Worm (Caenorhabditis elegans) whole organism, L3 larva: ENCODE measurements around the gene C08H9.16.

Source experiments
- R02D3.7 ChIP-seq: fragments of 150-350 bp; optimal IDR thresholded peaks from 2 replicates; lab custom pipeline; 2014; ENCODE audit warnings: missing biosample characterization, missing genetic modification characterization
- ZK546.5 ChIP-seq: sonication (generic microtip); optimal IDR thresholded peaks from 2 replicates; lab custom pipeline; 2017; ENCODE audit warnings: missing biosample characterization, missing genetic modification characterization
- ama-1 ChIP-seq: fragments of 150-350 bp; optimal IDR thresholded peaks from 2 replicates; lab custom pipeline; 2018
- ceh-28 ChIP-seq: fragments of 150-350 bp; optimal IDR thresholded peaks from 2 replicates; lab custom pipeline; 2014; ENCODE audit warnings: missing biosample characterization, missing genetic modification reagents, missing genetic modification characterization
- ceh-82 ChIP-seq: fragments of 150-350 bp; optimal IDR thresholded peaks from 2 replicates; lab custom pipeline; 2014; ENCODE audit warnings: missing biosample characterization, missing genetic modification characterization
- ceh-9 ChIP-seq: sonication (generic microtip); optimal IDR thresholded peaks from 2 replicates; lab custom pipeline; 2018; ENCODE audit warnings: missing biosample characterization, missing genetic modification characterization
- daf-12 ChIP-seq: fragments of 150-350 bp; optimal IDR thresholded peaks from 2 replicates; lab custom pipeline; 2014; ENCODE audit warnings: missing biosample characterization, missing genetic modification reagents, missing genetic modification characterization
- egl-5 ChIP-seq: fragments of 150-350 bp; optimal IDR thresholded peaks from 2 replicates; lab custom pipeline; 2017; ENCODE audit warnings: missing biosample characterization, missing genetic modification reagents, missing genetic modification characterization, inconsistent platforms
- elt-1 ChIP-seq: fragments of 150-350 bp; optimal IDR thresholded peaks from 2 replicates; lab custom pipeline; 2014; ENCODE audit warnings: missing biosample characterization, missing genetic modification characterization
- elt-2 ChIP-seq: sonication (generic microtip); optimal IDR thresholded peaks from 2 replicates; lab custom pipeline; 2016; ENCODE audit warnings: missing genetic modification reagents, mild to moderate bottlenecking, missing genetic modification characterization, missing compliant biosample characterization
- elt-3 ChIP-seq, 3 experiments: fragments of 150-350 bp in 1 of 3; sonication (generic microtip) in 2 of 3; optimal IDR thresholded peaks; 2 replicates in 2 of 3; 4 replicates in 1 of 3; lab custom pipeline; 2014 to 2017; ENCODE audit warnings: missing biosample characterization in 3 of 3, missing genetic modification characterization in 3 of 3
- eor-1 ChIP-seq, 2 experiments: fragments of 150-350 bp; optimal IDR thresholded peaks; 2 replicates each; lab custom pipeline; 2014 to 2018; ENCODE audit warnings: missing biosample characterization in 2 of 2, missing genetic modification characterization in 2 of 2
- fkh-2 ChIP-seq: fragments of 150-350 bp; optimal IDR thresholded peaks from 2 replicates; lab custom pipeline; 2014; ENCODE audit warnings: missing biosample characterization, missing genetic modification reagents, missing genetic modification characterization
- fos-1 ChIP-seq: fragments of 150-350 bp; optimal IDR thresholded peaks from 2 replicates; lab custom pipeline; 2014; ENCODE audit warnings: missing biosample characterization, missing genetic modification characterization
- jun-1 ChIP-seq: fragments of 150-350 bp; optimal IDR thresholded peaks from 2 replicates; lab custom pipeline; 2014; ENCODE audit warnings: missing biosample characterization, missing genetic modification reagents, missing genetic modification characterization
- lin-15B ChIP-seq: fragments of 150-350 bp; optimal IDR thresholded peaks from 2 replicates; lab custom pipeline; 2014; ENCODE audit warnings: missing biosample characterization, missing genetic modification characterization
- lin-39 ChIP-seq: fragments of 150-350 bp; optimal IDR thresholded peaks from 2 replicates; lab custom pipeline; 2018; ENCODE audit warnings: missing biosample characterization, missing genetic modification reagents, missing genetic modification characterization
- lsy-12 ChIP-seq: sonication (generic microtip); optimal IDR thresholded peaks from 2 replicates; lab custom pipeline; 2016; ENCODE audit warnings: mild to moderate bottlenecking, missing genetic modification characterization, missing compliant biosample characterization
- mml-1 ChIP-seq: fragments of 150-350 bp; sonication (generic microtip); optimal IDR thresholded peaks from 3 replicates; lab custom pipeline; 2014; ENCODE audit warnings: missing biosample characterization, missing genetic modification characterization
- nfya-1 ChIP-seq: sonication (generic microtip); optimal IDR thresholded peaks from 2 replicates; lab custom pipeline; 2017; ENCODE audit warnings: missing genetic modification characterization, mild to moderate bottlenecking, missing compliant biosample characterization, antibody characterized with exemption, moderate library complexity; ENCODE audit not compliant: insufficient read depth
- nhr-11 ChIP-seq: fragments of 150-350 bp; optimal IDR thresholded peaks from 2 replicates; lab custom pipeline; 2014; ENCODE audit warnings: missing biosample characterization, missing genetic modification characterization
- nhr-12 ChIP-seq: fragments of 150-350 bp; optimal IDR thresholded peaks from 2 replicates; lab custom pipeline; 2014; ENCODE audit warnings: missing biosample characterization, missing genetic modification characterization
- nhr-237 ChIP-seq: fragments of 150-350 bp; optimal IDR thresholded peaks from 2 replicates; lab custom pipeline; 2014; ENCODE audit warnings: missing biosample characterization, missing genetic modification characterization
- nhr-25 ChIP-seq: sonication (generic microtip); optimal IDR thresholded peaks from 2 replicates; lab custom pipeline; 2017; ENCODE audit warnings: missing biosample characterization, missing genetic modification characterization
- nhr-28 ChIP-seq: fragments of 150-350 bp; optimal IDR thresholded peaks from 2 replicates; lab custom pipeline; 2014; ENCODE audit warnings: missing biosample characterization, missing genetic modification characterization
- nhr-43 ChIP-seq: sonication (generic microtip); optimal IDR thresholded peaks from 2 replicates; lab custom pipeline; 2016; ENCODE audit warnings: mild to moderate bottlenecking, missing genetic modification characterization, missing compliant biosample characterization; ENCODE audit not compliant: poor library complexity, severe bottlenecking
- nhr-67 ChIP-seq: fragments of 150-350 bp; optimal IDR thresholded peaks from 2 replicates; lab custom pipeline; 2014; ENCODE audit warnings: missing biosample characterization, missing genetic modification characterization
- nhr-76 ChIP-seq: fragments of 150-350 bp; sonication (generic microtip); optimal IDR thresholded peaks from 5 replicates; lab custom pipeline; 2014; ENCODE audit warnings: missing biosample characterization, missing genetic modification characterization
- pqm-1 ChIP-seq: fragments of 150-350 bp; optimal IDR thresholded peaks from 2 replicates; lab custom pipeline; 2017; ENCODE audit warnings: missing biosample characterization, missing genetic modification characterization, inconsistent platforms
- unc-62 ChIP-seq: fragments of 150-350 bp; sonication (generic microtip); optimal IDR thresholded peaks from 4 replicates; lab custom pipeline; 2014; ENCODE audit warnings: missing biosample characterization, missing genetic modification reagents, missing genetic modification characterization
- zag-1 ChIP-seq: fragments of 150-350 bp; optimal IDR thresholded peaks from 2 replicates; lab custom pipeline; 2014; ENCODE audit warnings: missing biosample characterization, missing genetic modification characterization
- ztf-4 ChIP-seq: fragments of 150-350 bp; optimal IDR thresholded peaks from 2 replicates; lab custom pipeline; 2014; ENCODE audit warnings: missing biosample characterization, missing genetic modification characterization

The C08H9.16 gene

ce11 chrII:9849497-9849896 lies 43.1 kb upstream of the C08H9.16 start, which contains the start of gene old-2:
old-2 (minus strand) TSS chrII:9849597.
- no peak for TF ChIP-seq ceh-82 (tag; lab: Kevin White, UChicago)
- no peak for TF ChIP-seq nhr-25
- no peak for TF ChIP-seq nhr-76 (tag; lab: Kevin White, UChicago)
- no peak for TF ChIP-seq egl-5 (tag; lab: Kevin White, UChicago)
- TF ChIP-seq nhr-12 (tag; lab: Kevin White, UChicago), result no peak
- no peak for TF ChIP-seq unc-62 (GFP tag; lab: Kevin White, UChicago)

- TF ChIP-seq ztf-4, result no peak
- TF ChIP-seq unc-62 (GFP tag; lab: Kevin White, UChicago), result no peak
- no peak for TF ChIP-seq ceh-28 (tag; lab: Kevin White, UChicago)
- TF ChIP-seq eor-1 (tag; optimal IDR thresholded peaks at IDR 0.05; lab: Kevin White, UChicago), result no peak
- no peak for TF ChIP-seq nhr-12 (tag; lab: Kevin White, UChicago)
- no peak for TF ChIP-seq ZK546.5 (tag; lab: Kevin White, UChicago)
- TF ChIP-seq elt-3 (tag; optimal IDR thresholded peaks at IDR 0.05; lab: Kevin White, UChicago), result no peak
- TF ChIP-seq nhr-43 (tag; lab: Kevin White, UChicago), result no peak
- no peak for TF ChIP-seq lin-15B (tag; lab: Kevin White, UChicago)
- no peak for TF ChIP-seq nhr-28 (tag; lab: Kevin White, UChicago)
- TF ChIP-seq fkh-2, result no peak
- no peak for TF ChIP-seq egl-5 (tag; lab: Kevin White, UChicago)
- TF ChIP-seq elt-1 (tag; lab: Kevin White, UChicago), result no peak
- TF ChIP-seq lsy-12 (tag; lab: Kevin White, UChicago), result no peak
- TF ChIP-seq nhr-25, result no peak
- no peak for TF ChIP-seq ceh-9 (tag; lab: Kevin White, UChicago)
- no peak for TF ChIP-seq nhr-76 (tag; lab: Kevin White, UChicago)
- TF ChIP-seq mml-1 (tag; lab: Kevin White, UChicago), result no peak
Measured at ce11 chrII:9850945-9851344, 41.6 kb upstream of the C08H9.16 start, which contains the start of gene ZK938.10. ZK938.10 (minus strand) TSS chrII:9851045.

DNA sequence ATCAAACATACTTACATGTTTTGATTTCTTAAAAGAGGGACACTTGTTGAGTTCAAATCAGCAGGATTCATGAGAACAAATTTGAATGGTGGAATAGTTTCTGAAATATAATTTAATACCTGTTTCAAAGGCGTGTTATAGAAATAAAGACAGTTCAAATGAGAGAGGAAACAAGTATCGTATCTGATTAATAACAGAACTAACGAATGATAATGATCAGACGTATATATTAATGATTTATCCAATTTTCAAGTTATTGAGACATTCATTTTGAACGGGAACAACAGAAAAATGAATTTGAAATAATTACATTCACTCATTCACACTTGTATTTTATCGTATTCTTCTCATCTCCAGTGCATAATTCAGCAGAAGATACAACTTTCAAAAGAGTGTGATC lies 37.0 kb upstream of the C08H9.16 start, which contains the start of gene chil-4:
chil-4 (minus strand) TSS at position 101 of the 400 bp plus-strand sequence.
- TF ChIP-seq eor-1 (tag; optimal IDR thresholded peaks at IDR 0.05; lab: Kevin White, UChicago), result no peak
- no peak for TF ChIP-seq fos-1
- TF ChIP-seq ceh-28 (tag; lab: Kevin White, UChicago), result no peak
- no peak for TF ChIP-seq zag-1 (tag; lab: Kevin White, UChicago)
- TF ChIP-seq ceh-82 (tag; lab: Kevin White, UChicago), result no peak
- TF ChIP-seq nhr-67 (tag; lab: Kevin White, UChicago), result no peak
- TF ChIP-seq unc-62 (GFP tag; lab: Kevin White, UChicago), result no peak
- TF ChIP-seq nhr-25, result no peak
- no peak for TF ChIP-seq lin-15B (tag; lab: Kevin White, UChicago)
- TF ChIP-seq nhr-12 (tag; lab: Kevin White, UChicago), result no peak
- TF ChIP-seq fkh-2, result no peak
- no peak for TF ChIP-seq elt-1 (tag; lab: Kevin White, UChicago)
- no peak for TF ChIP-seq nfya-1 (tag; lab: Kevin White, UChicago)
- TF ChIP-seq R02D3.7 (tag; lab: Kevin White, UChicago), result no peak

ce11 chrII:9857791-9858190 lies 34.8 kb upstream of the C08H9.16 start, which contains the start of gene chil-6:
chil-6 (minus strand) TSS chrII:9857891.
- TF ChIP-seq unc-62 (GFP tag; lab: Kevin White, UChicago) (no peak), nhr-237 (tag; lab: Kevin White, UChicago) (no peak), nhr-11 (tag; lab: Kevin White, UChicago) (no peak), nfya-1 (tag; lab: Kevin White, UChicago) (no peak), ama-1 (lab: Kevin White, UChicago) (no peak), jun-1 (tag; lab: Kevin White, UChicago) (no peak), ceh-9 (tag; lab: Kevin White, UChicago) (no peak), daf-12 (tag; lab: Kevin White, UChicago) (no peak), nhr-76 (tag; lab: Kevin White, UChicago) (no peak), zag-1 (tag; lab: Kevin White, UChicago) (no peak)

- no peak for TF ChIP-seq nhr-25
- no peak for TF ChIP-seq pqm-1 (tag; lab: Kevin White, UChicago)
- TF ChIP-seq lsy-12 (tag; lab: Kevin White, UChicago), result no peak
- TF ChIP-seq lin-39 (tag; lab: Kevin White, UChicago), result no peak
- no peak for TF ChIP-seq elt-3 (tag; optimal IDR thresholded peaks at IDR 0.05; lab: Kevin White, UChicago)
- no peak for TF ChIP-seq nhr-12 (tag; lab: Kevin White, UChicago)
- TF ChIP-seq elt-1 (tag; lab: Kevin White, UChicago), result no peak
- TF ChIP-seq egl-5 (tag; lab: Kevin White, UChicago), result no peak
- TF ChIP-seq nhr-11 (tag; lab: Kevin White, UChicago), result no peak
- no peak for TF ChIP-seq ama-1 (lab: Kevin White, UChicago)
- TF ChIP-seq nfya-1 (tag; lab: Kevin White, UChicago), result no peak
- TF ChIP-seq elt-2 (tag; lab: Kevin White, UChicago), result no peak
- TF ChIP-seq ceh-9 (tag; lab: Kevin White, UChicago), result no peak
Measured at ce11 chrII:9859575-9859974, 33.0 kb upstream of the C08H9.16 start, which contains the start of gene chil-5. chil-5 (minus strand) TSS chrII:9859675.
